Fruit fly (Drosophila melanogaster): Measurements from ENCODE around the gene grk.

grk gene

dm6 chr2L:8389231-8389630 is 44.2 kb downstream of the grk start, which contains the start of gene CG42819:
TSS of gene CG42819 (minus strand) at chr2L:8389331.
- TF ChIP-seq psq (optimal IDR thresholded peaks at IDR 0.05) (no peak), Dll (optimal IDR thresholded peaks at IDR 0.05) (no peak), usp (GFP tag; optimal IDR thresholded peaks at IDR 0.05) (no peak), EcR (GFP tag; optimal IDR thresholded peaks at IDR 0.05) (no peak), pan (optimal IDR thresholded peaks at IDR 0.05) (no peak), CG8478 (optimal IDR thresholded peaks at IDR 0.05) (no peak)

dm6 chr2L:8385849-8386248 is 47.5 kb downstream of the grk start:
- TF ChIP-seq usp (GFP tag; optimal IDR thresholded peaks at IDR 0.05): no peak
- TF ChIP-seq Dll (optimal IDR thresholded peaks at IDR 0.05): no peak
- TF ChIP-seq EcR (GFP tag; optimal IDR thresholded peaks at IDR 0.05): no peak
- no peak for TF ChIP-seq pan (optimal IDR thresholded peaks at IDR 0.05)
- no peak for TF ChIP-seq CG8478 (optimal IDR thresholded peaks at IDR 0.05)
- no peak for TF ChIP-seq psq (optimal IDR thresholded peaks at IDR 0.05)

- TF ChIP-seq CG8478 (optimal IDR thresholded peaks at IDR 0.05) (no peak), EcR (GFP tag; optimal IDR thresholded peaks at IDR 0.05) (no peak), Dll (optimal IDR thresholded peaks at IDR 0.05) (no peak), usp (GFP tag; optimal IDR thresholded peaks at IDR 0.05) (no peak), psq (optimal IDR thresholded peaks at IDR 0.05) (no peak), pan (optimal IDR thresholded peaks at IDR 0.05) (no peak)
These were observed 48.3 kb downstream of the grk start for dm6 chr2L:8384985-8385519.

- TF ChIP-seq Dll (optimal IDR thresholded peaks at IDR 0.05) (no peak), pan (optimal IDR thresholded peaks at IDR 0.05) (no peak), EcR (GFP tag; optimal IDR thresholded peaks at IDR 0.05) (no peak), psq (optimal IDR thresholded peaks at IDR 0.05) (no peak), CG8478 (optimal IDR thresholded peaks at IDR 0.05) (no peak), usp (GFP tag; optimal IDR thresholded peaks at IDR 0.05) (no peak)
These were observed 49.2 kb downstream of the grk start, which contains the start of the genes Dad1 and CG13384 for dm6 chr2L:8384108-8384601. TSS of gene Dad1 (minus strand) at chr2L:8384137. TSS of gene CG13384 (plus strand) at chr2L:8384455.

DNA sequence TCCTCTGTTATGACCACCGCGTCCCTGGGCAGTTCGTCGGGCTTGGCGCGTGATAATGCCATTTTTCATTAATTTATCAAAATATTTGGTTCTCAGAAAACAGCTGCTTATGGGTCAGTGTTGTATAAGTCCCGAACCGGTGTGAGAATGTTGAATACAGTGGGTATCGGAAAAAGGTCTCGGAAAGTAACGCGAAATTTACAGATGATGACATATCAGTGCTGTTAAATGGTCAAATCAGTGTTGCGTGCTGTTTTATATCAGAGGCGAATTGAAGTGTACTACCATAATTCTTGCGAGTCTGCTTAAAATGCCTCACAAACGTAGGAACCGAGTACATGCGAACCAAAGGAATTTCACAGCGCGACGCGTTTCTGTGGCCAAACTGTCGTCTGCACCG is 50.8 kb downstream of the grk start, which contains the start of the genes CG13392 and Rcd4:
CG13392 (minus strand) TSS at position 162 of the 400 bp plus-strand sequence.
Rcd4 (plus strand) TSS at position 216 of the 400 bp plus-strand sequence.
- no peak for TF ChIP-seq EcR (GFP tag; optimal IDR thresholded peaks at IDR 0.05)
- no peak for TF ChIP-seq usp (GFP tag; optimal IDR thresholded peaks at IDR 0.05)
- TF ChIP-seq pan (optimal IDR thresholded peaks at IDR 0.05): no peak
- TF ChIP-seq CG8478 (optimal IDR thresholded peaks at IDR 0.05): no peak
- no peak for TF ChIP-seq Dll (optimal IDR thresholded peaks at IDR 0.05)
- TF ChIP-seq psq (optimal IDR thresholded peaks at IDR 0.05): no peak

- TF ChIP-seq usp (GFP tag; optimal IDR thresholded peaks at IDR 0.05) (no peak), pan (optimal IDR thresholded peaks at IDR 0.05) (no peak), EcR (GFP tag; optimal IDR thresholded peaks at IDR 0.05) (no peak), Dll (optimal IDR thresholded peaks at IDR 0.05) (no peak), CG8478 (optimal IDR thresholded peaks at IDR 0.05) (no peak), psq (optimal IDR thresholded peaks at IDR 0.05) (no peak)
These were observed 51.8 kb downstream of the grk start, which contains the start of gene AlaRS for dm6 chr2L:8381508-8382036. TSS of gene AlaRS (minus strand) at chr2L:8381764.
